Worm (Caenorhabditis elegans): ENCODE results near the gene fbxa-210.

DNA sequence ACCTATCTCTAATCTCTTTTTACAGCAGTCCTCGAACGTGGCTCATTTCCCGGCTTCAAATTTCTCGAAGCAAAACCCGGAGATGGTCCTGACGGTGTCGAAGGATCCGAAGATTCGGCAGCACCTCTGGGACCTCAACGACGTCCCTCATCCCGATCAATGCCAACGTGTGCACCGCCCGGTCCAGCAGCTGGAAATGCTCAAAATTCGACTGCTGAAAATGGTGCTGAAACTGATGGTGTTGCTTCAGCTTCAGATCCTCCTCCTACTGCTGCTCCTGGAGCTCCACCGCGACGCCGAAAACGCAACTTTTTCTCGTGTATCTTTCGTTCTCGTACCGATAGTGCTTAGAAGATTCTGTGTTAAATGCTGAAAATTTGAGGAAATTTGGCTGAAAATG lies 19.1 kb upstream of the fbxa-210 start:
- TF ChIP-seq elt-1 (tag; optimal IDR thresholded peaks at IDR 0.05) (no peak), skn-1 (tag; optimal IDR thresholded peaks at IDR 0.05) (no peak), lin-15B (tag; optimal IDR thresholded peaks at IDR 0.05) (no peak), fos-1 (tag; optimal IDR thresholded peaks at IDR 0.05) (no peak), unc-62 (GFP tag; optimal IDR thresholded peaks at IDR 0.05) (no peak), ceh-82 (tag; optimal IDR thresholded peaks at IDR 0.05) (no peak), ama-1 (optimal IDR thresholded peaks at IDR 0.05) (no peak), nhr-76 (tag; optimal IDR thresholded peaks at IDR 0.05) (no peak), nhr-12 (tag; optimal IDR thresholded peaks at IDR 0.05) (no peak), R02D3.7 (tag; optimal IDR thresholded peaks at IDR 0.05) (no peak)

Data from whole organism, L3 larva.